Fruit fly (Drosophila melanogaster) whole organism, embryonic: ENCODE results near the gene CG5715.

Source experiments
- Awh ChIP-seq: fragments of 200-800 bp; sonication (Bioruptor generic); IDR thresholded peaks from 2 replicates; pipeline ENCODE4, ENCODE4 v1.3.6; 2022; ENCODE audit warnings: missing biosample characterization, missing genetic modification characterization
- BtbVII ChIP-seq: fragments of 200-800 bp; sonication (Bioruptor generic); optimal IDR thresholded peaks from 3 replicates; lab custom pipeline; 2017; ENCODE audit warnings: missing biosample characterization, mild to moderate bottlenecking, missing genetic modification characterization
- CG10321 ChIP-seq: fragments of 200-800 bp; sonication (Bioruptor generic); IDR thresholded peaks from 2 replicates; pipeline ENCODE4 v1.3.6; 2022; ENCODE audit warnings: missing biosample characterization, missing genetic modification characterization
- CG10565 ChIP-seq: fragments of 200-800 bp; sonication (Bioruptor generic); optimal IDR thresholded peaks from 3 replicates; lab custom pipeline; 2016; ENCODE audit warnings: missing biosample characterization, mild to moderate bottlenecking, missing genetic modification characterization
- CG11085 ChIP-seq: fragments of 200-800 bp; sonication (Bioruptor generic); IDR thresholded peaks from 2 replicates; pipeline ENCODE4 v1.3.6; 2022; ENCODE audit warnings: missing biosample characterization, missing genetic modification characterization
- CG11504 ChIP-seq: fragments of 200-800 bp; sonication (Bioruptor generic); optimal IDR thresholded peaks from 3 replicates; lab custom pipeline; 2019; ENCODE audit warnings: missing biosample characterization, mild to moderate bottlenecking, missing genetic modification characterization, moderate library complexity
- CG15601 ChIP-seq: fragments of 200-800 bp; sonication (Bioruptor generic); optimal IDR thresholded peaks from 3 replicates; lab custom pipeline; 2019; ENCODE audit warnings: missing biosample characterization, mild to moderate bottlenecking, missing genetic modification characterization, moderate library complexity
- CG16779 ChIP-seq: fragments of 200-800 bp; sonication (Bioruptor generic); IDR thresholded peaks from 2 replicates; pipeline ENCODE4 v1.3.6; 2022; ENCODE audit warnings: missing biosample characterization, missing genetic modification characterization
- CG17802 ChIP-seq: fragments of 200-800 bp; sonication (Bioruptor generic); optimal IDR thresholded peaks from 2 replicates; lab custom pipeline; 2018; ENCODE audit warnings: missing biosample characterization, mild to moderate bottlenecking, missing genetic modification characterization, moderate library complexity
- CG33557 ChIP-seq: fragments of 200-800 bp; sonication (Bioruptor generic); optimal IDR thresholded peaks from 2 replicates; lab custom pipeline; 2019; ENCODE audit warnings: missing biosample characterization, mild to moderate bottlenecking, missing genetic modification characterization, moderate library complexity
- CG4282 ChIP-seq: fragments of 200-800 bp; sonication (Bioruptor generic); optimal IDR thresholded peaks from 2 replicates; lab custom pipeline; 2016; ENCODE audit warnings: missing biosample characterization, missing genetic modification characterization
- CG4424 ChIP-seq: fragments of 200-800 bp; sonication (Bioruptor generic); optimal IDR thresholded peaks from 3 replicates; lab custom pipeline; 2016; ENCODE audit warnings: missing biosample characterization, missing genetic modification characterization
- CG7928 ChIP-seq: fragments of 200-800 bp; sonication (Bioruptor generic); optimal IDR thresholded peaks from 2 replicates; lab custom pipeline; 2017; ENCODE audit warnings: missing biosample characterization, mild to moderate bottlenecking, missing genetic modification characterization
- CG9215 ChIP-seq: fragments of 200-800 bp; sonication (Bioruptor generic); IDR thresholded peaks from 2 replicates; pipeline ENCODE4 v1.3.6; 2022; ENCODE audit warnings: missing biosample characterization, missing genetic modification characterization
- CG9437 ChIP-seq: fragments of 200-800 bp; sonication (Bioruptor generic); optimal IDR thresholded peaks from 2 replicates; lab custom pipeline; 2018; ENCODE audit warnings: missing biosample characterization, mild to moderate bottlenecking, missing genetic modification characterization
- CG9797 ChIP-seq: fragments of 200-800 bp; sonication (Bioruptor generic); optimal IDR thresholded peaks from 3 replicates; lab custom pipeline; 2018; ENCODE audit warnings: missing biosample characterization, mild to moderate bottlenecking, missing genetic modification characterization
- CHES-1-like ChIP-seq: fragments of 200-800 bp; sonication (Bioruptor generic); optimal IDR thresholded peaks from 2 replicates; lab custom pipeline; 2016; ENCODE audit warnings: missing biosample characterization, missing genetic modification characterization
- Dad ChIP-seq: fragments of 200-800 bp; sonication (Bioruptor generic); optimal IDR thresholded peaks from 3 replicates; lab custom pipeline; 2016; ENCODE audit warnings: missing biosample characterization, missing genetic modification characterization
- Dip3 ChIP-seq: fragments of 200-800 bp; sonication (Bioruptor generic); optimal IDR thresholded peaks from 3 replicates; lab custom pipeline; 2016; ENCODE audit warnings: missing biosample characterization, missing genetic modification characterization
- E2f1 ChIP-seq: fragments of 200-800 bp; sonication (Bioruptor generic); IDR thresholded peaks from 2 replicates; pipeline ENCODE4 v1.3.6; 2022; ENCODE audit warnings: missing biosample characterization, missing genetic modification characterization
- ERR ChIP-seq: fragments of 200-800 bp; sonication (Bioruptor generic); optimal IDR thresholded peaks from 2 replicates; lab custom pipeline; 2016; ENCODE audit warnings: missing biosample characterization, missing genetic modification characterization
- Fer1 ChIP-seq: fragments of 200-800 bp; sonication (Bioruptor generic); optimal IDR thresholded peaks from 2 replicates; lab custom pipeline; 2017; ENCODE audit warnings: missing biosample characterization, mild to moderate bottlenecking, missing genetic modification characterization
- HLH4C ChIP-seq: fragments of 200-800 bp; sonication (Bioruptor generic); IDR thresholded peaks from 3 replicates; pipeline ENCODE4 v1.3.6; 2022; ENCODE audit warnings: missing biosample characterization, missing genetic modification characterization; ENCODE audit not compliant: partially characterized antibody
- Hey ChIP-seq: fragments of 200-800 bp; sonication (Bioruptor generic); optimal IDR thresholded peaks from 3 replicates; lab custom pipeline; 2018; ENCODE audit warnings: missing biosample characterization, mild to moderate bottlenecking, missing genetic modification characterization
- HmgZ ChIP-seq: fragments of 200-800 bp; sonication (Bioruptor generic); optimal IDR thresholded peaks from 2 replicates; lab custom pipeline; 2018; ENCODE audit warnings: missing biosample characterization, mild to moderate bottlenecking, missing genetic modification characterization
- Jarid2 ChIP-seq: fragments of 200-800 bp; sonication (Bioruptor generic); optimal IDR thresholded peaks from 3 replicates; lab custom pipeline; 2017; ENCODE audit warnings: mild to moderate bottlenecking, missing biosample characterization, missing genetic modification reagents, missing genetic modification characterization
- Lim3 ChIP-seq: fragments of 200-800 bp; sonication (Bioruptor generic); IDR thresholded peaks from 2 replicates; pipeline ENCODE4 v1.3.6; 2022; ENCODE audit warnings: missing biosample characterization, missing genetic modification characterization
- NFAT ChIP-seq: fragments of 200-800 bp; sonication (Bioruptor generic); IDR thresholded peaks from 2 replicates; pipeline ENCODE4 v1.3.6; 2022; ENCODE audit warnings: missing biosample characterization, missing genetic modification characterization
- Ssrp ChIP-seq: fragments of 200-800 bp; sonication (Bioruptor generic); optimal IDR thresholded peaks from 2 replicates; lab custom pipeline; 2018; ENCODE audit warnings: missing biosample characterization, mild to moderate bottlenecking, missing genetic modification characterization, moderate library complexity
- Xrp1 ChIP-seq: fragments of 200-800 bp; sonication (Bioruptor generic); IDR thresholded peaks from 2 replicates; pipeline ENCODE4 v1.3.6; 2022; ENCODE audit warnings: missing biosample characterization, missing genetic modification characterization
- ara ChIP-seq: fragments of 200-800 bp; sonication (Bioruptor generic); IDR thresholded peaks from 2 replicates; pipeline ENCODE4 v1.3.6; 2022; ENCODE audit warnings: missing biosample characterization, missing genetic modification characterization
- bbx ChIP-seq: fragments of 200-800 bp; sonication (Bioruptor generic); IDR thresholded peaks from 2 replicates; pipeline ENCODE4 v1.3.6; 2022; ENCODE audit warnings: missing biosample characterization, missing genetic modification characterization; ENCODE audit not compliant: partially characterized antibody
- br ChIP-seq: fragments of >200 bp; optimal IDR thresholded peaks from 2 replicates; lab custom pipeline; 2017
- cg ChIP-seq: fragments of 200-800 bp; sonication (Bioruptor generic); optimal IDR thresholded peaks from 3 replicates; lab custom pipeline; 2019; ENCODE audit warnings: missing biosample characterization, mild to moderate bottlenecking, missing genetic modification characterization, moderate library complexity
- chif ChIP-seq, 2 experiments: fragments of 200-800 bp; sonication (Bioruptor generic); optimal IDR thresholded peaks; 3 replicates each; lab custom pipeline; 2016; ENCODE audit warnings: missing biosample characterization in 2 of 2, missing genetic modification characterization in 2 of 2
- dpn ChIP-seq, 2 experiments: fragments of 200-800 bp; sonication (Bioruptor generic); optimal IDR thresholded peaks; 3 replicates each; lab custom pipeline; 2016; ENCODE audit warnings: missing biosample characterization in 2 of 2, missing genetic modification characterization in 2 of 2
- emc ChIP-seq: fragments of 200-800 bp; sonication (Bioruptor generic); optimal IDR thresholded peaks from 2 replicates; lab custom pipeline; 2016; ENCODE audit warnings: missing biosample characterization, missing genetic modification characterization
- eve ChIP-seq, 2 experiments: fragments of >200 bp; optimal IDR thresholded peaks; 2 replicates each; lab custom pipeline; 2017; ENCODE audit warnings: missing biosample characterization in 2 of 2, missing genetic modification characterization in 2 of 2
- fru ChIP-seq: fragments of >200 bp; optimal IDR thresholded peaks from 2 replicates; lab custom pipeline; 2017
- ken ChIP-seq: fragments of 200-800 bp; sonication (Bioruptor generic); IDR thresholded peaks from 3 replicates; pipeline ENCODE4 v1.3.6; 2022; ENCODE audit warnings: missing biosample characterization, missing genetic modification characterization
- odd ChIP-seq: fragments of 200-800 bp; sonication (Bioruptor generic); optimal IDR thresholded peaks from 2 replicates; lab custom pipeline; 2017; ENCODE audit warnings: missing biosample characterization, mild to moderate bottlenecking, missing genetic modification characterization
- pb ChIP-seq: fragments of 200-800 bp; sonication (Bioruptor generic); optimal IDR thresholded peaks from 3 replicates; lab custom pipeline; 2016; ENCODE audit warnings: missing biosample characterization, missing genetic modification characterization
- prd ChIP-seq, 3 experiments: fragments of >200 bp in 2 of 3; fragments of 200-800 bp in 1 of 3; sonication (Bioruptor generic) in 1 of 3; optimal IDR thresholded peaks in 2 of 3; IDR thresholded peaks in 1 of 3; 2 replicates in 2 of 3; 3 replicates in 1 of 3; pipeline versions ENCODE4 v1.3.6 to Lab custom; 2017 to 2022; ENCODE audit warnings: missing biosample characterization in 1 of 3, missing genetic modification characterization in 1 of 3
- pzg ChIP-seq: fragments of 200-800 bp; sonication (Bioruptor generic); optimal IDR thresholded peaks from 3 replicates; lab custom pipeline; 2018; ENCODE audit warnings: missing biosample characterization, mild to moderate bottlenecking, missing genetic modification characterization, moderate library complexity
- ro ChIP-seq: fragments of 200-800 bp; sonication (Bioruptor generic); IDR thresholded peaks from 2 replicates; pipeline ENCODE4 v1.3.6; 2022; ENCODE audit warnings: missing biosample characterization, missing genetic modification characterization
- row ChIP-seq: fragments of 200-800 bp; sonication (Bioruptor generic); IDR thresholded peaks from 3 replicates; pipeline ENCODE4 v1.3.6; 2022; ENCODE audit warnings: missing biosample characterization, missing genetic modification characterization
- slou ChIP-seq: fragments of 200-800 bp; sonication (Bioruptor generic); optimal IDR thresholded peaks from 3 replicates; lab custom pipeline; 2016; ENCODE audit warnings: missing biosample characterization, missing genetic modification characterization
- ssp ChIP-seq: fragments of 200-800 bp; sonication (Bioruptor generic); IDR thresholded peaks from 2 replicates; pipeline ENCODE4 v1.3.6; 2022; ENCODE audit warnings: missing biosample characterization, missing genetic modification characterization
- stc ChIP-seq: fragments of 200-800 bp; sonication (Bioruptor generic); IDR thresholded peaks from 2 replicates; pipeline ENCODE4 v1.3.6; 2022; ENCODE audit warnings: missing biosample characterization, missing genetic modification characterization
- ttk ChIP-seq: fragments of 200-800 bp; sonication (Bioruptor generic); IDR thresholded peaks from 2 replicates; pipeline ENCODE4 v2.1.2; 2022; ENCODE audit warnings: missing biosample characterization, missing genetic modification characterization
- zen2 ChIP-seq: fragments of 200-800 bp; sonication (Bioruptor generic); IDR thresholded peaks from 3 replicates; pipeline ENCODE4 v1.3.6; 2022; ENCODE audit warnings: missing biosample characterization, missing genetic modification characterization; ENCODE audit not compliant: partially characterized antibody

The CG5715 gene

DNA sequence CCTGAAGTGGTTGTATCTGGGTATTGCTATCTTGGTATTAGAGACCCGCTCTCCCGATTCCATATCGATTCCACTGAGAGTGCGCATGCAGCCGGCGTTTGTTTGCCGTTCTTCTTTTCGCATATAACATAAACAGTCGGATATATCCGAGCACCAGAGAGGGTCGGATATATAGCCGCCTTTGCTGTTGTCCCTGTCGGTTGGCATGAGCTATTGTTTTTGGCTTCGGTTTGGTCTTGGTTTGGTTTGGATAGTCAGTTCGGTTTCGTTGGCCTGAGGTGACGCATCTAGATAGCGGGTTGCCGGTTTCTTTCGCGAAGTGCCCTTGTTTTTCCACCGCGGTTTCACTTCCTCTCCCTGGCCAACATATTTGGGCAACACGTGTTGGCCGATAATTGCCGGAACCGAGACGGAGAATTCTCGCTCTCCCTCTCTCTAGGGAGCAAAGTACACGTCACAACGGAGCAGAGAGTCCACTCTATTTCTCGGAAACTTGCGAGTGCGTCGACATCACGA lies 21.4 kb downstream of the CG5715 start, which contains the start of gene Orct2 (continued):
- TF ChIP-seq prd (optimal IDR thresholded peaks at IDR 0.05; lab: Kevin White, UChicago) (no peak), prd (GFP tag; IDR thresholded peaks at IDR 0.05; lab: Robert Waterston, UW) (peak; percentile 14; the same call in 1 of the 3 replicates), E2f1 (no peak), ken (GFP tag; lab: Robert Waterston, UW) (no peak), CG33557 (GFP tag; lab: Kevin White, UChicago) (no peak), Hey (tag; lab: Kevin White, UChicago) (peak; percentile 11), dpn (GFP tag; optimal IDR thresholded peaks at IDR 0.05; lab: Kevin White, UChicago) (no peak), CHES-1-like (GFP tag; lab: Kevin White, UChicago) (peak; percentile 9), CG7928 (GFP tag; lab: Kevin White, UChicago) (no peak), eve (GFP tag; optimal IDR thresholded peaks at IDR 0.05; lab: Kevin White, UChicago) (no peak), cg (peak; percentile 27), ERR (GFP tag; lab: Kevin White, UChicago) (no peak), HmgZ (tag; lab: Kevin White, UChicago) (no peak), zen2 (GFP tag; lab: Robert Waterston, UW) (peak; percentile 31; the same call in 1 of the 3 replicates), pzg (GFP tag; lab: Kevin White, UChicago) (peak; percentile 9), HLH4C (GFP tag; lab: Robert Waterston, UW) (no peak), CG10321 (GFP tag; lab: Robert Waterston, UW) (peak; percentile 94), Dip3 (GFP tag; lab: Kevin White, UChicago) (no peak), CG11085 (no peak), Awh (no peak), stc (GFP tag; lab: Robert Waterston, UW) (0 out of 2 replicates have a peak, but pooled peaks have one; percentile 34), Fer1 (GFP tag; lab: Kevin White, UChicago) (peak; percentile 68), br (lab: Kevin White, UChicago) (no peak), Lim3 (no peak), Jarid2 (GFP tag; lab: Kevin White, UChicago) (peak; percentile 84), ro (GFP tag; lab: Robert Waterston, UW) (no peak), CG9437 (GFP tag; lab: Kevin White, UChicago) (no peak), Xrp1 (GFP tag; lab: Robert Waterston, UW) (no peak), Dad (GFP tag; lab: Kevin White, UChicago) (no peak), chif (GFP tag; optimal IDR thresholded peaks at IDR 0.05; lab: Kevin White, UChicago) (no peak), slou (GFP tag; lab: Kevin White, UChicago) (no peak), BtbVII (GFP tag; lab: Kevin White, UChicago) (peak; percentile 69), row (no peak), ttk (GFP tag; lab: Robert Waterston, UW) (no peak), CG9797 (no peak), CG4282 (GFP tag; lab: Kevin White, UChicago) (no peak), emc (no peak), Ssrp (tag; lab: Kevin White, UChicago) (no peak), ara (GFP tag; lab: Robert Waterston, UW) (no peak), CG11504 (tag; lab: Kevin White, UChicago) (peak; percentile 20), CG4424 (no peak), CG10565 (no peak), pb (GFP tag; lab: Kevin White, UChicago) (peak; percentile 26), CG17802 (tag; lab: Kevin White, UChicago) (no peak), CG15601 (no peak), odd (GFP tag; lab: Kevin White, UChicago) (peak; percentile 57), ssp (GFP tag; lab: Robert Waterston, UW) (no peak), NFAT (GFP tag; lab: Robert Waterston, UW) (no peak), fru (lab: Kevin White, UChicago) (no peak), bbx (no peak), CG16779 (GFP tag; lab: Robert Waterston, UW) (peak; percentile 60; the same call in 1 of the 2 replicates), CG9215 (GFP tag; lab: Robert Waterston, UW) (no peak)
